Fruit fly (Drosophila melanogaster) S2 (cell line): Measurements from ENCODE around the gene dmrt11E.

Source experiments
- CG8478 ChIP-seq: fragments of >200 bp; optimal IDR thresholded peaks from 2 replicates; lab custom pipeline; 2018
- CTCF ChIP-seq, 2 experiments: fragments of >200 bp; optimal IDR thresholded peaks; 2 replicates each; lab custom pipeline; 2018

Gene dmrt11E

DNA sequence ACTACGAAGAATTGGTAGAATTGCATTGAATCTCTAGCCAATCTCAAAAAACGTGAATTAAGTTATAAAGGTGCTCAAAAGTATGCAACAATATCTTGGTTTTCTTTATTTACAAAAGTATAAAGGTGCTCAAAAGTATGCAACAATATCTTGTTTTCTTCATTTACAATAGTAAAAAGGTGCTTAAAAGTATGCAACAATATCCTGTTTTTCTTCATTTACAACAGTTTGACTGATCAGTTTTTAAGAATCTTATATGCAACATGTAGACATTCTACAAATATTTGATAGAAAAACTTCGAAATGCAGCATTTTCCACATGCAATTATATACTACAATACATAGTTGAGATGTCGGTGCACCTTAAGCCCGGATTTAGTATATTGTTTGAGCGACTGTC is 21.0 kb upstream of the dmrt11E start:
- no peak for TF ChIP-seq CG8478 (lab: Kevin White, UChicago)
- no peak for TF ChIP-seq CTCF (optimal IDR thresholded peaks at IDR 0.05; lab: Kevin White, UChicago)

DNA sequence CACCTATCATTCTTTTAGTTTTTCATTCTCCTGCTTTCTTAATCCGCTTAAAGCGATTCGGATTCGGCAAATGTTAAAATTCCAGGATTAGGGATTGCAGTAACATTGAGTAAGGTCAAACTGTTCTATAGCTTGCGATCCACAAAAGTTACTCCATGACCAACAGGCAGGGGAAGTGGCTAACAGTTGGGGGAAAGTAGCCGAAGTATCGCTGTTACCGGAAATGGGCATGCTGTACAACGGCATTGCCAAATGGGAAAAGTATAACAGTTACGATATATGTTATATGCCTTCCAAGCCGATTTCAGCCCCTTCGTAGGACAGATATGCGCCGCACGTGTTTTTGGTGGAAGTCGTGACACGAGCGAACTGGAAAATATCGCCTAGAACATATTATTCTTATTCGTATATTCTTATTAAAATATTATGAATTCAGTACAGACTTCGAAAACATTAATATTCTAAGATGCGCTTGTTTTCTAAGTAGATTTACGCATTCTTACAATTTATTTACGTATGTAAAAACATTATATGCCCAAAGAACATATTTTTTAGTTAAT is 9.7 kb upstream of the dmrt11E start:
- no peak for TF ChIP-seq CTCF (optimal IDR thresholded peaks at IDR 0.05; lab: Kevin White, UChicago)
- TF ChIP-seq CG8478 (lab: Kevin White, UChicago): no peak

DNA sequence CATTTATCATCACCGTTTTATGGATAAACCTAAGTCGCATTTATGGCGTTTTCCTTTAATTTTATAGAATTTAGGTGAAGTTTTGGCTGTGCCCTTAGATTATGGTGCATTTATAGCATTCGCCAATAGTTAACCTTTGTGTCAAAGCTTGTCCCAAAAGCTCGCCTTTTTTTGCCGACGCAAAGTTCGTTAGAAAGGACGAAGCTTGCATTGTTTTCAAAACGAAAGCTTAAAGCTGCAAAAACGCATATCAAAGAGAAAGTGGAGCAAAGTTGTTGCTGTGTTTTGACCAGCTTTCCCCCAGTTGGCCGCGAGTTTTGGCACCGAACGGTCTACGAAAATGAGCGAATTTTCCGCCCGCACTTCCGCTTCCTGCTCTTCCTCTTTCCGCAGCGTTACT is 9.0 kb upstream of the dmrt11E start, which contains the start of gene Syt12:
Syt12 (plus strand) TSS at position 301 of the 400 bp plus-strand sequence.
- TF ChIP-seq CTCF (optimal IDR thresholded peaks at IDR 0.05; lab: Kevin White, UChicago) (no peak), CG8478 (lab: Kevin White, UChicago) (no peak)

DNA sequence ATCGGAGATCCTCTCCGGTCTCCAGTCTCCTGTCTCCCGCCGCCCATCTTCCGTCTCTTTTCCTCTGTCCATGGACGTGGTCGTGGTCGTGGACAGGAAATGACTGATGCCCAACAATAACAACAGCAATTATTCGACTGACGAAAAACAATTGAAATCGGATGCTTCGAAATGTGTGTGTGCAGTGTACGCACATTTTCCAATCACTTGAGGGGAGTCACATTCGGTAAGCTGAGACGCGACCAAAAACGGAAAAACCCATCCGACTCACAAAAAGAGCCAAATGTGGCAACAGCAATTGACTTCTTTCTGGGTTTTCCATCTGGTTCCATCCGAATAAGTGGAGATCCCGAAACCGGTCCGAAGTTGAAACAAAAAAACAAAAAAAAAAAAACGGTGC is 1.4 kb downstream of the dmrt11E start:
- TF ChIP-seq CTCF (optimal IDR thresholded peaks at IDR 0.05; lab: Kevin White, UChicago): no peak
- no peak for TF ChIP-seq CG8478 (lab: Kevin White, UChicago)

DNA sequence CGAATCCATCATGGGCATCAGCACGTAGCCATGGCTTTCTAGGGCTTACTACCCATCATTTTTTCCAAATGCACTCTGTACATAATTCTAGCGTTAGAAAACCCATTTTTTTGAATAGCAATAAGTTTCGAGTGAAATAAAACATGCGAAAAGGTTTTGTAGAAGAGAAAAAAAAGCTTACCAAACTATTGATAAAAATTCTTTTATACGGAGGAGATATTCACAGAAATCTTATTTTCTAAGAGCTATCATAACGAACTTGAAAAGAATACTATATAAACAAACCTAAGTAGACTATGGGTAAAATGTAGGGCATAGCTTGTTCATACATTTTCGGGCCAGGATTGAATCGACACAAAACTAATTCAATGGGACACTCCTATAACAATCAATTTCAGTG is 2.3 kb downstream of the dmrt11E start, which contains the start of gene CG1640:
CG1640 (plus strand) TSS at position 301 of the 400 bp plus-strand sequence.
- no peak for TF ChIP-seq CTCF (optimal IDR thresholded peaks at IDR 0.05; lab: Kevin White, UChicago)
- no peak for TF ChIP-seq CG8478 (lab: Kevin White, UChicago)

DNA sequence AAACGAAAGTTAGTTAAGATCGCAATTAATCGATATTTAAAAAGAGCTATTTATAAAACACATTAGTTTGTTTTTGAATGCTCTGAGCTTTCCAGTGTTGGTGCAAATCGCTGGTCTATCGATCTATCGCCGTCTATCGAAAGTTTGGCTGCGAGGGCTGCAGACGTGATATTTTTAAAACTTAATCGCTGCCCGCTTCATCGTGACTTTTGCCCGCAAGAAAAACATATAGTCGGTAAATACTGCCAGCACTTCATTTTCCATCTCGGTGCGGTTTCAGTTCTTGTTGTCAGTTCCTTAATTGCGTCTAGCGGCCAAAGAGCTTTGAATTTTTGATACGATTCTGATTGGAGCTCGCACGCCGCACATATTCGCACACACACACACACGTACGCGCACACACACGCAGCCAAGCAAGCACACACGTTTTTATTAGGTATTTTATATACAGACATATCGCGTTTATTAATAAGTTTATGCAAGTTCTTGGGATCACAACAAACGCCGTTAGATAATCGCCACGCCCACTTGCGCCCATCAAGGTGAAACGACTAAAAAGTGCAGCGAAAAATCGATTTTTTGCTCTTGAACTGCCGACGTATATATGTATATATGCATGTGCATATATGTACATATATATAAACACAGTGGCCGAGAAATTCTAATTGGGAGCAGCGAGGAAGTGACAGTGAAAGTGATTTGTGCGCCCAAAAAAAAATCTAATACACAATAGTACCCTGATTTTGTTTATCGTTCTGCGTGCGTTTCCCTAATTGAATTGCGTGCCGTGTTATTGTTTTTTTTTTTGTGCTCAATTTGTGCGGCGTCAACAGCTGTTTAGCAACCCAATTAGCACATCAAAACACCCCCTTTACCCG is 3.1 kb downstream of the dmrt11E start:
- no peak for TF ChIP-seq CG8478 (lab: Kevin White, UChicago)
- no peak for TF ChIP-seq CTCF (optimal IDR thresholded peaks at IDR 0.05; lab: Kevin White, UChicago)

DNA sequence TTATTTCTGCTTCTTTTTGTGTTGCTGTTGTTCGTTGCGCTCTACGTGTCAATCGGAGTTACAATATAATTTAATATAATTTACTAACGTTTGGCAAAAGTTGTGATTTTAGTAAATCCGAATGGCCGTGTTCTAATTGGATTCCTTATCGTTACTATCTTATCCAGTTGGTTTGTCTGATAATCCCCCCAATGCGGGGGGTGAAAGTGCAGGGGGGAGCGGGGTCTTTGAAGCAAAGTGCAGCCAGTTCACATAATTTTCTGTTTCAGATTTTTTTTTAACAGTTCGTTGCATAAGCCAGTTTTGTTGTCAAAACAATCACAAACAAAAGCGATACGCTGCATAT is 3.7 kb downstream of the dmrt11E start:
- no peak for TF ChIP-seq CTCF (optimal IDR thresholded peaks at IDR 0.05; lab: Kevin White, UChicago)

DNA sequence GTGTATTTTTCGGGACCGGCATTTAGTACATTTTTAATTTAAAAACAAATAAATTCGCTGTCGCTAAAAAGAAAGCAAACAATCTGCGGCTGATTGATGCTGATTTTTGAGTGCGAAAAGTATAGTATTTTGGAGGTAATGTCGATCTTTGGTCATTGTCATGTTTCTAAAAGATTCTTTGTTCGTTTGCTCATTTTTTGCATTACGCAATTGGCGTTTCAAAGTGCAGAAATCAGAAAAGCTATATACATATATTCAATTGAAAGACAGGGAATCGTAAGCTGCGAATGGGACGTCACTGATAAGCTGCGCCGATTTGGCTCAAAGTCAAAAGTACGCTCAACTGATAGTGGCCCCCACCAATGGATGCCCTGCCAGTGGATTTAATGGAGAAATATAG is 4.5 kb downstream of the dmrt11E start:
- TF ChIP-seq CG8478 (lab: Kevin White, UChicago): no peak
- TF ChIP-seq CTCF (optimal IDR thresholded peaks at IDR 0.05; lab: Kevin White, UChicago): no peak

DNA sequence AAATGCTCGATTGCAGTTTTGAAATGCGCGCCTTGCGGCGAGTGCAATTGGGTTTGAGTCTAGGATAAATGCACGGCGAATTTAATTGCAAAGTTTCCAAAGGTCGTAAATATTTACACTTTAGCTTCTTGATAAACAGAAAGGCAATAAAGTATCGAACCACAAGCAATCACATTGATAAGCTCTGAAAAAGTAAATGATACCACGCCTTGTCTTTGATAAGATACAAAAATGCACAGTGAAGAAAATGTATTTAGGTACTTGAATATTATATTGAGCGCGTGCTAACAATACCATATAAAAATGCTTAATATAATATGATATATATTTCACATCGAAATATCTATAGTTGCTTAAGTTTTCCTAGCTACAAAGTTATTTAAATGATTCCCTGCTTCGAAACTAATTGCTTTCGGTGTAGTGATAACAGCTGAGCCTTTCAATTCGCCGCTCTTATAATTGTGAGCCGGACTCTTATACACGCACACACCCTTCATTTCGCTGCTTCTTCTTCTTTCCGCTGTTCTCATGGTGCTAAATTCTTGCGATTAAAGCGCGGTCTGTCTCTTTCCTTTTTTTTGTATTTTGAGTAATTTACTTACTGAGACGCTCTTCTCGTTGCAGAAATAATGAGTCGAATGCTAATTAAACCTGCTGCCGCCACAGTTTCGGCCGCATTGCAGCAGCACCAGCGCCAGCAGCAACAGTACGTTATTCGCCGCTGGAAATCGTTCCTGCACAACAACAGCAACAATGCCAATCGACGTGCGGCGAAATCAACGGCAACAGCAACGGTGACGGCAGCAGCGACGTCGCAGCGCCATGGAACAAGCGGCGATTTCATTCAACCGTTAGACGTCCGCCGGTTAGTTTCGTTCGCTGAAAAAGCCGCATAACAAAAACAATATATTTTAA is 5.5 kb downstream of the dmrt11E start:
- TF ChIP-seq CG8478 (lab: Kevin White, UChicago) (no peak), CTCF (optimal IDR thresholded peaks at IDR 0.05; lab: Kevin White, UChicago) (peak in 1 of 2 experiments; percentile 4)

DNA sequence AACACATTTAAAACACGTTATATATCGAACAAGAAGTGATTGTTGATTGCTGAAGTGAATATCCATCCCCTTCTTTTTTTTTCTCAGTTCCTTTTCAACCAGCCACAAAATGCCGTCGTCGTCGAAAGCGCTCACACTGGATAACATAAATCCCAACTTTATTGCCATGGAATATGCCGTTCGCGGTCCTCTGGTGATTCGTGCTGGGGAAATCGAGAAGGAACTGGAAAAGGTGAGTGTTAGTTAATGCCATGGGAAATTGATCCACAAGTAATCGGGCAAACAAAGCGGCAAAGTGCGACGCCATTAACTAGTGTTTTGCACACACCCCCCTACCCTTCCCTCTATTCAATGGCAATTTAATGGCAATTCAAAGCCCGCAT is 6.2 kb downstream of the dmrt11E start:
- TF ChIP-seq CTCF (optimal IDR thresholded peaks at IDR 0.05; lab: Kevin White, UChicago) (no peak), CG8478 (lab: Kevin White, UChicago) (no peak)

DNA sequence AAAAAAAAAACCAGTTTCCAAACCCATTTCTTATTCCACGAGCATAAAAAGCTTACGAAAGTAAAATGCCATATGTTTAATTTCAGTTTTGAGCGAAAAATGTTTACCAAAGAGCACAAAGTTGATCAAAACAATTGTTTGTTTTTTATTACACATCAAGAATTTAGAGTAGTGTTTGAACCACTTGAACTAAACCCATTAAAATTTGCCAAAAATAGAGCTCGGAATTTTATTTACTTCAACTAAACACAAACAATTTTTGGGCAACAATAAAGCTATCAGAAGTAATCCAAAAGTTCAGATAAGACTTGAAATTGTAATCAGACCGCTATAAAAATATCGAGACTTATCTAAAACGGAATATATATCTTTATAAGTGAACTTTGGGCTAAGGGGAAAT is 7.0 kb downstream of the dmrt11E start:
- TF ChIP-seq CTCF (optimal IDR thresholded peaks at IDR 0.05; lab: Kevin White, UChicago) (no peak), CG8478 (lab: Kevin White, UChicago) (no peak)

DNA sequence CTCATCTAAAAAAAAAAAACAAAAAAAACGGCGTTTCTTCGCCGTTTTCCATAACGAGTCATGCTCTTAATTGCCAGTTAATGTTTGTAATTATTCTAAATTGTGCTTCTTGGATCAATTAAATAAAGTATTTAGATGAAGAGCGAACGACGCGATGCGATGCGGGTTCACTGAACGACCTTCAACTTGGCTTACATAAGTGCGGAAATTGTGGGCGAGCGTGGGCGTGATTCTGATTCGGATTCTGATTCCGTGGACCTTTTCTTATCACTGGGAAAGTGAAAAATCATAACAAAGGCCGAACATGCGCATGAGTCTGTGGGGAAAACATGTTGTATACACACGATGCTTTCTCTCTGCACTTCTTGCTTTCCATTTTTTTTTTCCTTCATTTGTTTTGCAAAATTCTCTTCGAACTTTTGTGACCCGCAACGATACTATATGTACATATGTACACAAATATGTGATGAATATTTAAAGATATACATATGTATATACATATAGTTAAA is 7.6 kb downstream of the dmrt11E start:
- TF ChIP-seq CTCF (optimal IDR thresholded peaks at IDR 0.05; lab: Kevin White, UChicago): no peak
- TF ChIP-seq CG8478 (lab: Kevin White, UChicago): no peak

DNA sequence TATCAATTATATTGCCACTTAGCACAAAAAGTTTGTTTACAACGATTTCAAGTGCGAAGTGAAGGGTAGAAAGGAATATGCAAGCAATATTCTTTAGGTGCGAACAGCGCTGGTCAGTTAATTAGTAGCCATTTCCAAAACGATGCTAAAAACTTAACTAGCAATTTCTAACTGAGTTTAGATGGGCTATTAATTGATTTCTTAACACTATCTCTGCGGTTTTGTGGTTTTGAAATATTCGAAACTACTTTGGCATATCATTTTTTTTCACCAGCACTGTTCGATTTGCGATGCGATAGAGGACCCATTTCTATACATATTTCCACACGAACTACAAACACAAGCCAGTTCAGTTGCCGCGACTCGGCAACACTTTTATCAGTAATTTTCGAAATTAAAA is 8.5 kb downstream of the dmrt11E start:
- TF ChIP-seq CG8478 (lab: Kevin White, UChicago) (no peak), CTCF (optimal IDR thresholded peaks at IDR 0.05; lab: Kevin White, UChicago) (no peak)

DNA sequence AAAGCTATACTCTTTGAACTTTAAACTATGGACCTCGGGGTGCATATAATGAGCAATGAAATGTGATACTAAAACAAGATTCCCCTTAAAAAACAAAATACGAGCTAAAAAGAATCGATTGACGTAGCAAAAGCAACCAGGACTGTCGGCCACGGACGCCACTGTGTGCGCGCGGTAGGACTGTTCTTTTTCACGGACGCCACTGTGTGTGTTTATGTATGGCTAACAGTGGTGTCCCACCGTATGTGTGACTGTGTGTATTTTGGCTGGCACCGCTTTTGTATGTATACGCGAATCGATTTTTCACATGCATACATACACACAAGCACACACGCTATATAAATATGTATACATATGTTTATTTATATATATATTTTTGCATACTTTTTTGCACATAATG is 15.8 kb downstream of the dmrt11E start:
- TF ChIP-seq CTCF (optimal IDR thresholded peaks at IDR 0.05; lab: Kevin White, UChicago): no peak
- no peak for TF ChIP-seq CG8478 (lab: Kevin White, UChicago)
